Fruit fly (Drosophila melanogaster) whole organism, embryonic: ENCODE measurements around the gene Asator.

Source experiments
- Atf-2 ChIP-seq: fragments of 200-800 bp; sonication (Bioruptor generic); optimal IDR thresholded peaks from 2 replicates; lab custom pipeline; 2016; ENCODE audit warnings: missing biosample characterization, missing genetic modification characterization
- CG10209 ChIP-seq: fragments of 200-800 bp; sonication (Bioruptor generic); optimal IDR thresholded peaks from 3 replicates; lab custom pipeline; 2017; ENCODE audit warnings: missing biosample characterization, mild to moderate bottlenecking, missing genetic modification characterization, missing genetic modification reagents
- CG10979 ChIP-seq: fragments of 200-800 bp; sonication (Bioruptor generic); optimal IDR thresholded peaks from 2 replicates; lab custom pipeline; 2018; ENCODE audit warnings: missing biosample characterization, mild to moderate bottlenecking, missing genetic modification characterization, moderate library complexity
- CG11504 ChIP-seq: fragments of 200-800 bp; sonication (Bioruptor generic); optimal IDR thresholded peaks from 3 replicates; lab custom pipeline; 2019; ENCODE audit warnings: missing biosample characterization, mild to moderate bottlenecking, missing genetic modification characterization, moderate library complexity
- CG11723 ChIP-seq: fragments of 200-800 bp; sonication (Bioruptor generic); optimal IDR thresholded peaks from 2 replicates; lab custom pipeline; 2017; ENCODE audit warnings: missing biosample characterization, mild to moderate bottlenecking, missing genetic modification characterization
- CG14441 ChIP-seq: fragments of 200-800 bp; sonication (Bioruptor generic); IDR thresholded peaks from 2 replicates; pipeline ENCODE4 v1.3.6; 2022; ENCODE audit warnings: missing biosample characterization, missing genetic modification characterization
- CG1529 ChIP-seq: fragments of 200-800 bp; sonication (Bioruptor generic); optimal IDR thresholded peaks from 3 replicates; lab custom pipeline; 2018; ENCODE audit warnings: missing biosample characterization, missing genetic modification characterization
- CG17802 ChIP-seq: fragments of 200-800 bp; sonication (Bioruptor generic); optimal IDR thresholded peaks from 2 replicates; lab custom pipeline; 2018; ENCODE audit warnings: missing biosample characterization, mild to moderate bottlenecking, missing genetic modification characterization, moderate library complexity
- CG2120 ChIP-seq: fragments of 200-800 bp; sonication (Bioruptor generic); optimal IDR thresholded peaks from 3 replicates; lab custom pipeline; 2016; ENCODE audit warnings: missing biosample characterization, missing genetic modification characterization
- CG2889 ChIP-seq: fragments of 200-800 bp; sonication (Bioruptor generic); IDR thresholded peaks from 3 replicates; pipeline ENCODE4 v1.3.6; 2022; ENCODE audit warnings: missing biosample characterization, missing genetic modification characterization
- CG3281 ChIP-seq: fragments of 200-800 bp; sonication (Bioruptor generic); optimal IDR thresholded peaks from 3 replicates; lab custom pipeline; 2017; ENCODE audit warnings: missing biosample characterization, mild to moderate bottlenecking, missing genetic modification characterization
- CG3847 ChIP-seq: fragments of 200-800 bp; sonication (Bioruptor generic); IDR thresholded peaks from 2 replicates; pipeline ENCODE4 v1.3.6; 2022; ENCODE audit warnings: missing biosample characterization, missing genetic modification characterization
- CG3995 ChIP-seq: fragments of 200-800 bp; sonication (Bioruptor generic); optimal IDR thresholded peaks from 3 replicates; lab custom pipeline; 2016; ENCODE audit warnings: missing biosample characterization, missing genetic modification characterization
- CG4328 ChIP-seq: fragments of 200-800 bp; sonication (Bioruptor generic); optimal IDR thresholded peaks from 3 replicates; lab custom pipeline; 2017; ENCODE audit warnings: missing biosample characterization, missing genetic modification reagents, missing genetic modification characterization
- CG4707 ChIP-seq: fragments of 200-800 bp; sonication (Bioruptor generic); optimal IDR thresholded peaks from 2 replicates; lab custom pipeline; 2018; ENCODE audit warnings: missing biosample characterization, mild to moderate bottlenecking, missing genetic modification characterization, moderate library complexity
- CG4730 ChIP-seq: fragments of 200-800 bp; sonication (Bioruptor generic); IDR thresholded peaks from 2 replicates; pipeline ENCODE4 v1.3.6; 2022; ENCODE audit warnings: missing biosample characterization, missing genetic modification characterization
- CG6175 ChIP-seq: fragments of 200-800 bp; sonication (Bioruptor generic); IDR thresholded peaks from 3 replicates; pipeline ENCODE4 v1.3.6; 2022; ENCODE audit warnings: missing biosample characterization, missing genetic modification characterization
- CG6854 ChIP-seq: fragments of 200-800 bp; sonication (Bioruptor generic); optimal IDR thresholded peaks from 3 replicates; lab custom pipeline; 2017; ENCODE audit warnings: missing biosample characterization, mild to moderate bottlenecking, missing genetic modification characterization
- CG7963 ChIP-seq: fragments of 200-800 bp; sonication (Bioruptor generic); IDR thresholded peaks from 3 replicates; pipeline ENCODE4 v1.3.6; 2022; ENCODE audit warnings: missing biosample characterization, missing genetic modification characterization; ENCODE audit not compliant: partially characterized antibody
- CG8944 ChIP-seq: fragments of 200-800 bp; sonication (Bioruptor generic); optimal IDR thresholded peaks from 3 replicates; lab custom pipeline; 2016; ENCODE audit warnings: missing biosample characterization, missing genetic modification characterization
- Dek ChIP-seq: fragments of 200-800 bp; sonication (Bioruptor generic); optimal IDR thresholded peaks from 3 replicates; lab custom pipeline; 2019; ENCODE audit warnings: missing biosample characterization, mild to moderate bottlenecking, missing genetic modification characterization, moderate library complexity
- Fer3 ChIP-seq: fragments of 200-800 bp; sonication (Bioruptor generic); optimal IDR thresholded peaks from 2 replicates; lab custom pipeline; 2018; ENCODE audit warnings: missing biosample characterization, mild to moderate bottlenecking, missing genetic modification characterization, moderate library complexity
- HLH4C ChIP-seq: fragments of 200-800 bp; sonication (Bioruptor generic); IDR thresholded peaks from 3 replicates; pipeline ENCODE4 v1.3.6; 2022; ENCODE audit warnings: missing biosample characterization, missing genetic modification characterization; ENCODE audit not compliant: partially characterized antibody
- Lim3 ChIP-seq: fragments of 200-800 bp; sonication (Bioruptor generic); IDR thresholded peaks from 2 replicates; pipeline ENCODE4 v1.3.6; 2022; ENCODE audit warnings: missing biosample characterization, missing genetic modification characterization
- Lpt ChIP-seq: fragments of >200 bp; optimal IDR thresholded peaks from 2 replicates; lab custom pipeline; 2018; ENCODE audit warnings: missing biosample characterization, missing genetic modification characterization
- Neu2 ChIP-seq: fragments of 200-800 bp; sonication (Bioruptor generic); optimal IDR thresholded peaks from 3 replicates; lab custom pipeline; 2016; ENCODE audit warnings: missing biosample characterization, missing genetic modification characterization, borderline replicate concordance
- Oli ChIP-seq: fragments of 200-800 bp; sonication (Bioruptor generic); optimal IDR thresholded peaks from 2 replicates; lab custom pipeline; 2018; ENCODE audit warnings: missing biosample characterization, mild to moderate bottlenecking, missing genetic modification characterization, moderate library complexity
- Opbp ChIP-seq: fragments of 200-800 bp; sonication (Bioruptor generic); IDR thresholded peaks from 3 replicates; pipeline ENCODE4 v1.3.6; 2022; ENCODE audit warnings: missing biosample characterization, missing genetic modification characterization; ENCODE audit not compliant: partially characterized antibody
- Ssrp ChIP-seq: fragments of 200-800 bp; sonication (Bioruptor generic); optimal IDR thresholded peaks from 2 replicates; lab custom pipeline; 2018; ENCODE audit warnings: missing biosample characterization, mild to moderate bottlenecking, missing genetic modification characterization, moderate library complexity
- ab ChIP-seq: fragments of 200-800 bp; sonication (Bioruptor generic); optimal IDR thresholded peaks from 2 replicates; lab custom pipeline; 2016; ENCODE audit warnings: missing biosample characterization, missing genetic modification characterization
- ato ChIP-seq: fragments of 200-800 bp; sonication (Bioruptor generic); IDR thresholded peaks from 2 replicates; pipeline ENCODE4 v1.3.6; 2022; ENCODE audit warnings: missing biosample characterization, missing genetic modification characterization; ENCODE audit not compliant: partially characterized antibody
- az2 ChIP-seq: fragments of 200-800 bp; sonication (Bioruptor generic); optimal IDR thresholded peaks from 3 replicates; lab custom pipeline; 2016; ENCODE audit warnings: missing biosample characterization, missing genetic modification characterization
- bowl ChIP-seq: fragments of 200-800 bp; sonication (Bioruptor generic); IDR thresholded peaks from 2 replicates; pipeline ENCODE4 v1.3.6; 2022; ENCODE audit warnings: missing biosample characterization, missing genetic modification characterization
- cad ChIP-seq: fragments of >200 bp; optimal IDR thresholded peaks from 2 replicates; lab custom pipeline; 2017; ENCODE audit warnings: missing biosample characterization, missing genetic modification characterization
- chif ChIP-seq, 2 experiments: fragments of 200-800 bp; sonication (Bioruptor generic); optimal IDR thresholded peaks; 3 replicates each; lab custom pipeline; 2016; ENCODE audit warnings: missing biosample characterization in 2 of 2, missing genetic modification characterization in 2 of 2
- dmrt11E ChIP-seq: fragments of 200-800 bp; sonication (Bioruptor generic); optimal IDR thresholded peaks from 3 replicates; lab custom pipeline; 2018; ENCODE audit warnings: missing biosample characterization, mild to moderate bottlenecking, missing genetic modification characterization, moderate library complexity
- exex ChIP-seq: fragments of 200-800 bp; sonication (Bioruptor generic); optimal IDR thresholded peaks from 4 replicates; lab custom pipeline; 2018; ENCODE audit warnings: missing biosample characterization, mild to moderate bottlenecking, missing genetic modification characterization, moderate library complexity
- fd64A ChIP-seq: fragments of 200-800 bp; sonication (Bioruptor generic); optimal IDR thresholded peaks from 3 replicates; lab custom pipeline; 2018; ENCODE audit warnings: missing biosample characterization, mild to moderate bottlenecking, missing genetic modification characterization
- gfzf ChIP-seq: fragments of 200-800 bp; sonication (Bioruptor generic); optimal IDR thresholded peaks from 2 replicates; lab custom pipeline; 2016; ENCODE audit warnings: missing biosample characterization, mild to moderate bottlenecking, missing genetic modification characterization, moderate library complexity
- hbn ChIP-seq: fragments of 200-800 bp; sonication (Bioruptor generic); IDR thresholded peaks from 2 replicates; pipeline ENCODE4 v1.3.6; 2022; ENCODE audit warnings: missing biosample characterization, missing genetic modification characterization; ENCODE audit not compliant: partially characterized antibody
- jigr1 ChIP-seq: fragments of 200-800 bp; sonication (Bioruptor generic); IDR thresholded peaks from 3 replicates; pipeline ENCODE4 v1.3.6; 2022; ENCODE audit warnings: missing biosample characterization, missing genetic modification characterization
- lola ChIP-seq, 3 experiments: fragments of >200 bp in 2 of 3; fragments of 200-800 bp in 1 of 3; sonication (Bioruptor generic) in 1 of 3; optimal IDR thresholded peaks; 2 replicates each; lab custom pipeline; 2017 to 2019; ENCODE audit warnings: missing biosample characterization in 3 of 3, missing genetic modification characterization in 3 of 3, mild to moderate bottlenecking in 1 of 3, moderate library complexity in 1 of 3
- luna ChIP-seq: fragments of 200-800 bp; sonication (Bioruptor generic); optimal IDR thresholded peaks from 2 replicates; lab custom pipeline; 2016; ENCODE audit warnings: missing biosample characterization, missing genetic modification characterization
- mam ChIP-seq: fragments of 200-800 bp; sonication (Bioruptor generic); optimal IDR thresholded peaks from 3 replicates; lab custom pipeline; 2016; ENCODE audit warnings: missing biosample characterization, missing genetic modification characterization
- odd ChIP-seq: fragments of 200-800 bp; sonication (Bioruptor generic); optimal IDR thresholded peaks from 2 replicates; lab custom pipeline; 2017; ENCODE audit warnings: missing biosample characterization, mild to moderate bottlenecking, missing genetic modification characterization
- pfk ChIP-seq: fragments of 200-800 bp; sonication (Bioruptor generic); optimal IDR thresholded peaks from 2 replicates; lab custom pipeline; 2018; ENCODE audit warnings: missing biosample characterization, mild to moderate bottlenecking, missing genetic modification characterization, moderate library complexity
- seq ChIP-seq: fragments of 200-800 bp; sonication (Bioruptor generic); IDR thresholded peaks from 2 replicates; pipeline ENCODE4 v1.3.6; 2022; ENCODE audit warnings: missing biosample characterization, missing genetic modification characterization
- sima ChIP-seq: fragments of 200-800 bp; sonication (Bioruptor generic); optimal IDR thresholded peaks from 2 replicates; lab custom pipeline; 2016; ENCODE audit warnings: missing biosample characterization, missing genetic modification characterization
- so ChIP-seq: fragments of 200-800 bp; sonication (Bioruptor generic); IDR thresholded peaks from 3 replicates; pipeline ENCODE4 v1.3.6; 2022; ENCODE audit warnings: missing biosample characterization, missing genetic modification characterization
- trh ChIP-seq: fragments of 200-800 bp; sonication (Bioruptor generic); optimal IDR thresholded peaks from 2 replicates; lab custom pipeline; 2016; ENCODE audit warnings: missing biosample characterization, missing genetic modification characterization

Gene Asator

DNA sequence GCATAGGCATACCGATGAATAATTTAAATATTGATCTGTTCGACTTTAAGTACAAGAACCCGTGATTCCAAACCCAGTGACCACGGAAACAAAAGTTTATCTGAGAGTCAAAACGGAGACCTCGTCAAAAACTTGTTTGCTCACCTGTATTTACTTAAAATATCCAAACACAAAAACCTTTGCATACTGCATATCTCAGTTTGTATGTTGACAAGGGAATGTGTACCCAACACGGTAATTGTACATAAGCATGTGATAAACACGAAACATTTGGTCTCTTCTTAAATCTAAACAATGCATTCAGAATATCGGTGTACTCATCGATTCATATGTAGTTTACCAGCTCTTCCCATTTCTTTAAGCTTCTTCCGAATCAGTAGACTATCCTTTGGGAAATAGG lies 8.9 kb upstream of the Asator start (continued):
- peak; percentile 12 for TF ChIP-seq gfzf (GFP tag; lab: Kevin White, UChicago)
- TF ChIP-seq CG4730 (GFP tag; lab: Robert Waterston, UW) = no peak; the same call in 1 of the 2 replicates
- TF ChIP-seq dmrt11E (tag; lab: Kevin White, UChicago) = peak; percentile 94
- peak; percentile 65 for TF ChIP-seq Dek (tag; lab: Kevin White, UChicago)
- no peak for TF ChIP-seq Lpt (GFP tag; lab: Kevin White, UChicago)
- peak; percentile 41 for TF ChIP-seq CG17802 (tag; lab: Kevin White, UChicago)
- TF ChIP-seq pfk (GFP tag; lab: Kevin White, UChicago) = peak; percentile 84
- peak; percentile 77 for TF ChIP-seq Neu2 (GFP tag; lab: Kevin White, UChicago)
- TF ChIP-seq az2 (GFP tag; lab: Kevin White, UChicago) = peak; percentile 52
- no peak for TF ChIP-seq hbn (GFP tag; lab: Robert Waterston, UW)
- TF ChIP-seq CG11723 (GFP tag; lab: Kevin White, UChicago) = peak; percentile 94
- peak; percentile 25 for TF ChIP-seq Ssrp (tag; lab: Kevin White, UChicago)
- peak; percentile 97 for TF ChIP-seq odd (GFP tag; lab: Kevin White, UChicago)
- TF ChIP-seq Opbp = no peak
- TF ChIP-seq CG3847 (GFP tag; lab: Robert Waterston, UW) = no peak
- no peak for TF ChIP-seq ato (GFP tag; lab: Robert Waterston, UW)
- TF ChIP-seq chif (GFP tag; optimal IDR thresholded peaks at IDR 0.05; lab: Kevin White, UChicago) = peak; percentile 91 to 94
- TF ChIP-seq so (GFP tag; lab: Robert Waterston, UW) = peak; percentile 93; the same call in 2 of the 3 replicates
- TF ChIP-seq sima (GFP tag; lab: Kevin White, UChicago) = peak; percentile 68
- TF ChIP-seq cad = no peak
- peak; percentile 93 for TF ChIP-seq seq (GFP tag; lab: Robert Waterston, UW)
- peak; percentile 92 for TF ChIP-seq trh (GFP tag; lab: Kevin White, UChicago)
- no peak for TF ChIP-seq CG2889 (GFP tag; lab: Robert Waterston, UW)
- TF ChIP-seq CG8944 (GFP tag; lab: Kevin White, UChicago) = peak; percentile 83
- peak; percentile 79 for TF ChIP-seq CG11504 (tag; lab: Kevin White, UChicago)
- TF ChIP-seq Fer3 (tag; lab: Kevin White, UChicago) = peak; percentile 88
- peak; percentile 68; the same call in 1 of the 2 replicates for TF ChIP-seq CG14441 (GFP tag; lab: Robert Waterston, UW)
- no peak for TF ChIP-seq Lim3 (GFP tag; lab: Robert Waterston, UW)
- peak; percentile 95 for TF ChIP-seq CG1529 (GFP tag; lab: Kevin White, UChicago)
- TF ChIP-seq CG10979 (tag; lab: Kevin White, UChicago) = peak; percentile 81
- TF ChIP-seq exex (tag; lab: Kevin White, UChicago) = peak; percentile 63
- peak in 1 of 3 experiments; percentile 91 for TF ChIP-seq lola (GFP tag; optimal IDR thresholded peaks at IDR 0.05; lab: Kevin White, UChicago)
- peak; percentile 87 for TF ChIP-seq Atf-2 (GFP tag; lab: Kevin White, UChicago)
- TF ChIP-seq fd64A (GFP tag; lab: Kevin White, UChicago) = peak; percentile 99
- peak; percentile 94 for TF ChIP-seq CG6854 (GFP tag; lab: Kevin White, UChicago)
- no peak for TF ChIP-seq CG6175 (GFP tag; lab: Robert Waterston, UW)
- TF ChIP-seq CG10209 (GFP tag; lab: Kevin White, UChicago) = peak; percentile 97
- TF ChIP-seq Oli (tag; lab: Kevin White, UChicago) = peak; percentile 69
- TF ChIP-seq bowl (GFP tag; lab: Robert Waterston, UW) = peak; percentile 76; the same call in 1 of the 2 replicates
- TF ChIP-seq luna (GFP tag; lab: Kevin White, UChicago) = peak; percentile 22
- TF ChIP-seq CG3995 (GFP tag; lab: Kevin White, UChicago) = peak; percentile 52
- peak; percentile 54 for TF ChIP-seq mam (GFP tag; lab: Kevin White, UChicago)
- peak; percentile 96 for TF ChIP-seq CG4707 (GFP tag; lab: Kevin White, UChicago)
- TF ChIP-seq ab (GFP tag; lab: Kevin White, UChicago) = no peak
- peak; percentile 87 for TF ChIP-seq CG3281 (GFP tag; lab: Kevin White, UChicago)
- peak; percentile 53 for TF ChIP-seq CG2120 (GFP tag; lab: Kevin White, UChicago)
- TF ChIP-seq CG4328 = peak; percentile 96
- no peak for TF ChIP-seq jigr1 (GFP tag; lab: Robert Waterston, UW)
- no peak for TF ChIP-seq HLH4C (GFP tag; lab: Robert Waterston, UW)
- TF ChIP-seq CG7963 = no peak
